Fruit fly (Drosophila melanogaster) whole organism, embryonic: Measurements from ENCODE around the gene ATPsynC.

ENCODE experiments used
- CG14965 ChIP-seq: fragments of 200-800 bp; sonication (Bioruptor generic); optimal IDR thresholded peaks from 2 replicates; lab custom pipeline; 2016; ENCODE audit warnings: missing biosample characterization, missing genetic modification characterization, borderline replicate concordance
- vfl ChIP-seq: fragments of 200-800 bp; sonication (Bioruptor generic); optimal IDR thresholded peaks from 2 replicates; lab custom pipeline; 2016; ENCODE audit warnings: missing biosample characterization, missing genetic modification characterization

ATPsynC gene

dm6 chr3R:31168429-31168828, 51.0 kb downstream of the ATPsynC start (continued):
- TF ChIP-seq vfl (no peak), CG14965 (GFP tag; lab: Kevin White, UChicago) (no peak)
